Worm (Caenorhabditis elegans): ENCODE measurements around the gene eef-1G.

The eef-1G gene

ce11 chrV:10954334-10954733 is 11.2 kb upstream of the eef-1G start, which contains the start of gene clec-221:
TSS of gene clec-221 (minus strand) at chrV:10954434.
- TF ChIP-seq flt-1 (GFP tag; IDR thresholded peaks at IDR 0.05) (no peak), hmbx-1 (tag; optimal IDR thresholded peaks at IDR 0.05) (no peak), ets-7 (tag; optimal IDR thresholded peaks at IDR 0.05) (no peak), tbx-37 (GFP tag; conservative IDR thresholded peaks at IDR 0.05) (no peak), sea-1 (GFP tag; conservative IDR thresholded peaks at IDR 0.05) (no peak), tbx-11 (GFP tag; IDR thresholded peaks at IDR 0.05) (no peak), scrt-1 (GFP tag; IDR thresholded peaks at IDR 0.05) (no peak), ceh-13 (GFP tag; optimal IDR thresholded peaks at IDR 0.05) (no peak), tra-4 (tag; optimal IDR thresholded peaks at IDR 0.05) (no peak), ceh-36 (tag; optimal IDR thresholded peaks at IDR 0.05) (no peak), F13C5.2 (tag; optimal IDR thresholded peaks at IDR 0.05) (no peak), aly-1 (tag; optimal IDR thresholded peaks at IDR 0.05) (no peak), ama-1 (optimal IDR thresholded peaks at IDR 0.05) (no peak), pes-1 (GFP tag; IDR thresholded peaks at IDR 0.05) (no peak), B0310.2 (tag; optimal IDR thresholded peaks at IDR 0.05) (no peak), hnd-1 (tag; optimal IDR thresholded peaks at IDR 0.05) (no peak)

- no peak for TF ChIP-seq B0310.2 (tag; optimal IDR thresholded peaks at IDR 0.05)
- no peak for TF ChIP-seq hmg-4 (GFP tag; optimal IDR thresholded peaks at IDR 0.05)
- no peak for TF ChIP-seq tbx-11 (GFP tag; IDR thresholded peaks at IDR 0.05)
- no peak for TF ChIP-seq F13C5.2 (tag; optimal IDR thresholded peaks at IDR 0.05)
- TF ChIP-seq tra-4 (tag; optimal IDR thresholded peaks at IDR 0.05), result no peak
- no peak for TF ChIP-seq ama-1 (optimal IDR thresholded peaks at IDR 0.05)
- no peak for TF ChIP-seq sea-1 (GFP tag; conservative IDR thresholded peaks at IDR 0.05)
- TF ChIP-seq hmbx-1 (tag; optimal IDR thresholded peaks at IDR 0.05), result no peak
- TF ChIP-seq ets-7 (tag; optimal IDR thresholded peaks at IDR 0.05), result no peak
- no peak for TF ChIP-seq flt-1 (GFP tag; IDR thresholded peaks at IDR 0.05)
- no peak for TF ChIP-seq ceh-36 (tag; optimal IDR thresholded peaks at IDR 0.05)
Measured at ce11 chrV:10954832-10955231, 10.7 kb upstream of the eef-1G start, which contains the start of gene F17C11.6. TSS of gene F17C11.6 (plus strand) at chrV:10955121.

ce11 chrV:10955681-10956476 is 9.6 kb upstream of the eef-1G start, which contains the start of gene F17C11.13:
TSS of gene F17C11.13 (plus strand) at chrV:10955923.
- no peak for TF ChIP-seq B0310.2 (tag; optimal IDR thresholded peaks at IDR 0.05)
- TF ChIP-seq ceh-13 (GFP tag; optimal IDR thresholded peaks at IDR 0.05), result no peak
- no peak for TF ChIP-seq hmg-4 (GFP tag; optimal IDR thresholded peaks at IDR 0.05)
- TF ChIP-seq ets-7 (tag; optimal IDR thresholded peaks at IDR 0.05), result no peak
- no peak for TF ChIP-seq scrt-1 (GFP tag; IDR thresholded peaks at IDR 0.05)
- TF ChIP-seq ama-1 (optimal IDR thresholded peaks at IDR 0.05), result no peak
- TF ChIP-seq tra-4 (tag; optimal IDR thresholded peaks at IDR 0.05), result no peak
- no peak for TF ChIP-seq aly-1 (tag; optimal IDR thresholded peaks at IDR 0.05)
- no peak for TF ChIP-seq hmbx-1 (tag; optimal IDR thresholded peaks at IDR 0.05)
- TF ChIP-seq tbx-37 (GFP tag; conservative IDR thresholded peaks at IDR 0.05), result no peak
- no peak for TF ChIP-seq flt-1 (GFP tag; IDR thresholded peaks at IDR 0.05)
- no peak for TF ChIP-seq ceh-36 (tag; optimal IDR thresholded peaks at IDR 0.05)
- no peak for TF ChIP-seq tbx-11 (GFP tag; IDR thresholded peaks at IDR 0.05)
- TF ChIP-seq hnd-1 (tag; optimal IDR thresholded peaks at IDR 0.05), result no peak

- TF ChIP-seq pes-1 (GFP tag; IDR thresholded peaks at IDR 0.05) (no peak), tra-4 (tag; optimal IDR thresholded peaks at IDR 0.05) (no peak), ama-1 (optimal IDR thresholded peaks at IDR 0.05) (peak; percentile 37), tbx-37 (GFP tag; conservative IDR thresholded peaks at IDR 0.05) (no peak)
Measured at ce11 chrV:10958322-10958900, 7.1 kb upstream of the eef-1G start, which contains the start of gene pigt-1. TSS of gene pigt-1 (minus strand) at chrV:10958821.

- TF ChIP-seq scrt-1 (GFP tag; IDR thresholded peaks at IDR 0.05), result no peak
- TF ChIP-seq sea-1 (GFP tag; conservative IDR thresholded peaks at IDR 0.05), result no peak
- no peak for TF ChIP-seq aly-1 (tag; optimal IDR thresholded peaks at IDR 0.05)
- TF ChIP-seq ceh-36 (tag; optimal IDR thresholded peaks at IDR 0.05), result no peak
Measured at ce11 chrV:10960544-10960943, 5.0 kb upstream of the eef-1G start, which contains the start of gene vps-36. TSS of gene vps-36 (minus strand) at chrV:10960669.

- no peak for TF ChIP-seq pes-1 (GFP tag; IDR thresholded peaks at IDR 0.05)
Measured at ce11 chrV:10961448-10961870, 4.1 kb upstream of the eef-1G start.

- TF ChIP-seq tbx-11 (GFP tag; IDR thresholded peaks at IDR 0.05) (no peak), pes-1 (GFP tag; IDR thresholded peaks at IDR 0.05) (no peak), scrt-1 (GFP tag; IDR thresholded peaks at IDR 0.05) (no peak), tbx-37 (GFP tag; conservative IDR thresholded peaks at IDR 0.05) (no peak), sea-1 (GFP tag; conservative IDR thresholded peaks at IDR 0.05) (no peak), aly-1 (tag; optimal IDR thresholded peaks at IDR 0.05) (no peak), hnd-1 (tag; optimal IDR thresholded peaks at IDR 0.05) (no peak), ets-7 (tag; optimal IDR thresholded peaks at IDR 0.05) (no peak), ama-1 (optimal IDR thresholded peaks at IDR 0.05) (no peak), F13C5.2 (tag; optimal IDR thresholded peaks at IDR 0.05) (no peak), hmg-4 (GFP tag; optimal IDR thresholded peaks at IDR 0.05) (no peak), ceh-13 (GFP tag; optimal IDR thresholded peaks at IDR 0.05) (no peak), tra-4 (tag; optimal IDR thresholded peaks at IDR 0.05) (no peak)
Measured at ce11 chrV:10966874-10967273, 1.4 kb downstream of the eef-1G start.

Measured in whole organism, early embryonic.